Fruit fly (Drosophila melanogaster) whole organism, embryonic: Measurements from ENCODE around the gene CG34253.
A peak's percentile ranks its signal among the peaks of the same experiment; 100 is the strongest.

Experiments
- Abd-B ChIP-seq: fragments of 200-800 bp; sonication (Bioruptor generic); optimal IDR thresholded peaks from 2 replicates; lab custom pipeline; 2018; ENCODE audit warnings: missing biosample characterization, mild to moderate bottlenecking, missing genetic modification characterization, moderate library complexity
- Atf3 ChIP-seq: fragments of 200-800 bp; sonication (Bioruptor generic); optimal IDR thresholded peaks from 3 replicates; lab custom pipeline; 2016; ENCODE audit warnings: missing biosample characterization, missing genetic modification characterization
- Bgb ChIP-seq: fragments of 200-800 bp; sonication (Bioruptor generic); IDR thresholded peaks from 2 replicates; pipeline ENCODE4 v1.3.6; 2022; ENCODE audit warnings: missing biosample characterization, missing genetic modification characterization; ENCODE audit not compliant: partially characterized antibody
- CG10274 ChIP-seq: fragments of 200-800 bp; sonication (Bioruptor generic); optimal IDR thresholded peaks from 3 replicates; lab custom pipeline; 2017; ENCODE audit warnings: missing biosample characterization, mild to moderate bottlenecking, missing genetic modification characterization
- CG10366 ChIP-seq: fragments of 200-800 bp; sonication (Bioruptor generic); IDR thresholded peaks from 2 replicates; pipeline ENCODE4 v1.3.6; 2022; ENCODE audit warnings: missing biosample characterization, missing genetic modification characterization
- CG10959 ChIP-seq: fragments of 200-800 bp; sonication (Bioruptor generic); IDR thresholded peaks from 2 replicates; pipeline ENCODE4 v1.3.6; 2022; ENCODE audit warnings: missing biosample characterization, missing genetic modification characterization
- CG11085 ChIP-seq: fragments of 200-800 bp; sonication (Bioruptor generic); IDR thresholded peaks from 2 replicates; pipeline ENCODE4 v1.3.6; 2022; ENCODE audit warnings: missing biosample characterization, missing genetic modification characterization
- CG12391 ChIP-seq: fragments of 200-800 bp; sonication (Bioruptor generic); optimal IDR thresholded peaks from 3 replicates; lab custom pipeline; 2018; ENCODE audit warnings: missing biosample characterization, mild to moderate bottlenecking, missing genetic modification characterization, moderate library complexity
- CG12744 ChIP-seq: fragments of 200-800 bp; sonication (Bioruptor generic); optimal IDR thresholded peaks from 2 replicates; lab custom pipeline; 2016; ENCODE audit warnings: missing biosample characterization, missing genetic modification characterization
- CG14050 ChIP-seq: fragments of 200-800 bp; sonication (Bioruptor generic); IDR thresholded peaks from 3 replicates; pipeline ENCODE4 v1.3.6; 2022; ENCODE audit warnings: missing biosample characterization, missing genetic modification characterization
- CG14860 ChIP-seq: fragments of 200-800 bp; sonication (Bioruptor generic); IDR thresholded peaks from 3 replicates; pipeline ENCODE4 v1.3.6; 2022; ENCODE audit warnings: missing biosample characterization, missing genetic modification characterization; ENCODE audit not compliant: partially characterized antibody
- CG14965 ChIP-seq: fragments of 200-800 bp; sonication (Bioruptor generic); optimal IDR thresholded peaks from 2 replicates; lab custom pipeline; 2016; ENCODE audit warnings: missing biosample characterization, missing genetic modification characterization, borderline replicate concordance
- CG15514 ChIP-seq: fragments of 200-800 bp; sonication (Bioruptor generic); optimal IDR thresholded peaks from 3 replicates; lab custom pipeline; 2017; ENCODE audit warnings: missing biosample characterization, missing genetic modification characterization, mild to moderate bottlenecking, moderate library complexity, missing genetic modification reagents
- CG15696 ChIP-seq: fragments of 200-800 bp; sonication (Bioruptor generic); optimal IDR thresholded peaks from 2 replicates; lab custom pipeline; 2019; ENCODE audit warnings: missing biosample characterization, mild to moderate bottlenecking, missing genetic modification characterization, moderate library complexity
- CG16815 ChIP-seq: fragments of 200-800 bp; sonication (Bioruptor generic); optimal IDR thresholded peaks from 3 replicates; lab custom pipeline; 2017; ENCODE audit warnings: missing biosample characterization, mild to moderate bottlenecking, missing genetic modification characterization
- CG16863 ChIP-seq: fragments of 200-800 bp; sonication (Bioruptor generic); optimal IDR thresholded peaks from 3 replicates; lab custom pipeline; 2016; ENCODE audit warnings: missing biosample characterization, missing genetic modification characterization
- CG17361 ChIP-seq: fragments of 200-800 bp; sonication (Bioruptor generic); IDR thresholded peaks from 3 replicates; pipeline ENCODE4 v1.3.6; 2022; ENCODE audit warnings: missing biosample characterization, missing genetic modification characterization
- CG17802 ChIP-seq: fragments of 200-800 bp; sonication (Bioruptor generic); optimal IDR thresholded peaks from 2 replicates; lab custom pipeline; 2018; ENCODE audit warnings: missing biosample characterization, mild to moderate bottlenecking, missing genetic modification characterization, moderate library complexity
- CG18476 ChIP-seq: fragments of 200-800 bp; sonication (Bioruptor generic); optimal IDR thresholded peaks from 2 replicates; lab custom pipeline; 2016; ENCODE audit warnings: missing biosample characterization, mild to moderate bottlenecking, missing genetic modification characterization
- CG3163 ChIP-seq: fragments of 200-800 bp; sonication (Bioruptor generic); optimal IDR thresholded peaks from 3 replicates; lab custom pipeline; 2016; ENCODE audit warnings: missing biosample characterization, missing genetic modification characterization
- CG3847 ChIP-seq: fragments of 200-800 bp; sonication (Bioruptor generic); IDR thresholded peaks from 2 replicates; pipeline ENCODE4 v1.3.6; 2022; ENCODE audit warnings: missing biosample characterization, missing genetic modification characterization
- CG3995 ChIP-seq: fragments of 200-800 bp; sonication (Bioruptor generic); optimal IDR thresholded peaks from 3 replicates; lab custom pipeline; 2016; ENCODE audit warnings: missing biosample characterization, missing genetic modification characterization
- CG4730 ChIP-seq: fragments of 200-800 bp; sonication (Bioruptor generic); IDR thresholded peaks from 2 replicates; pipeline ENCODE4 v1.3.6; 2022; ENCODE audit warnings: missing biosample characterization, missing genetic modification characterization
- CG6854 ChIP-seq: fragments of 200-800 bp; sonication (Bioruptor generic); optimal IDR thresholded peaks from 3 replicates; lab custom pipeline; 2017; ENCODE audit warnings: missing biosample characterization, mild to moderate bottlenecking, missing genetic modification characterization
- CG7556 ChIP-seq: fragments of 200-800 bp; sonication (Bioruptor generic); optimal IDR thresholded peaks from 2 replicates; lab custom pipeline; 2017; ENCODE audit warnings: missing biosample characterization, mild to moderate bottlenecking, missing genetic modification characterization
- CG8388 ChIP-seq: fragments of 200-800 bp; sonication (Bioruptor generic); optimal IDR thresholded peaks from 2 replicates; lab custom pipeline; 2019; ENCODE audit warnings: missing biosample characterization, mild to moderate bottlenecking, missing genetic modification characterization, moderate library complexity
- Camta ChIP-seq: fragments of 200-800 bp; sonication (Bioruptor generic); optimal IDR thresholded peaks from 2 replicates; lab custom pipeline; 2016; ENCODE audit warnings: missing biosample characterization, missing genetic modification characterization
- Dip3 ChIP-seq: fragments of 200-800 bp; sonication (Bioruptor generic); optimal IDR thresholded peaks from 3 replicates; lab custom pipeline; 2016; ENCODE audit warnings: missing biosample characterization, missing genetic modification characterization
- Doc3 ChIP-seq: fragments of 200-800 bp; sonication (Bioruptor generic); IDR thresholded peaks from 3 replicates; pipeline ENCODE4 v1.3.6; 2022; ENCODE audit warnings: missing biosample characterization, missing genetic modification characterization; ENCODE audit not compliant: partially characterized antibody
- Fer1 ChIP-seq: fragments of 200-800 bp; sonication (Bioruptor generic); optimal IDR thresholded peaks from 2 replicates; lab custom pipeline; 2017; ENCODE audit warnings: missing biosample characterization, mild to moderate bottlenecking, missing genetic modification characterization
- Fer2 ChIP-seq: fragments of 200-800 bp; sonication (Bioruptor generic); optimal IDR thresholded peaks from 2 replicates; lab custom pipeline; 2018; ENCODE audit warnings: missing biosample characterization, mild to moderate bottlenecking, missing genetic modification characterization, moderate library complexity
- MTF-1 ChIP-seq: fragments of 200-800 bp; sonication (Bioruptor generic); optimal IDR thresholded peaks from 2 replicates; lab custom pipeline; 2018; ENCODE audit warnings: missing biosample characterization, mild to moderate bottlenecking, missing genetic modification characterization, borderline replicate concordance
- NC2α ChIP-seq: fragments of 200-800 bp; sonication (Bioruptor generic); optimal IDR thresholded peaks from 2 replicates; lab custom pipeline; 2016; ENCODE audit warnings: missing biosample characterization, missing genetic modification characterization
- Nf-YA ChIP-seq: fragments of 200-800 bp; sonication (Bioruptor generic); IDR thresholded peaks from 2 replicates; pipeline ENCODE4 v1.3.6; 2022; ENCODE audit warnings: missing biosample characterization, missing genetic modification characterization
- Oaz ChIP-seq: fragments of 200-800 bp; sonication (Bioruptor generic); IDR thresholded peaks from 2 replicates; pipeline ENCODE4 v1.3.6; 2022; ENCODE audit warnings: missing biosample characterization, missing genetic modification characterization
- Six4 ChIP-seq: fragments of 200-800 bp; sonication (Bioruptor generic); optimal IDR thresholded peaks from 2 replicates; lab custom pipeline; 2016; ENCODE audit warnings: missing biosample characterization, missing genetic modification characterization
- Sry-δ ChIP-seq: fragments of 200-800 bp; sonication (Bioruptor generic); optimal IDR thresholded peaks from 2 replicates; lab custom pipeline; 2016; ENCODE audit warnings: missing biosample characterization, missing genetic modification characterization
- Tbp ChIP-seq: fragments of >200 bp; optimal IDR thresholded peaks from 2 replicates; lab custom pipeline; 2018; ENCODE audit warnings: missing biosample characterization, missing genetic modification characterization
- ab ChIP-seq: fragments of 200-800 bp; sonication (Bioruptor generic); optimal IDR thresholded peaks from 2 replicates; lab custom pipeline; 2016; ENCODE audit warnings: missing biosample characterization, missing genetic modification characterization
- al ChIP-seq: fragments of 200-800 bp; sonication (Bioruptor generic); IDR thresholded peaks from 2 replicates; pipeline ENCODE4 v1.3.6; 2022; ENCODE audit warnings: missing biosample characterization, missing genetic modification characterization
- btn ChIP-seq: fragments of 200-800 bp; sonication (Bioruptor generic); optimal IDR thresholded peaks from 2 replicates; lab custom pipeline; 2016; ENCODE audit warnings: missing biosample characterization, missing genetic modification characterization
- dan ChIP-seq: fragments of 200-800 bp; sonication (Bioruptor generic); IDR thresholded peaks from 2 replicates; pipeline ENCODE4 v1.3.6; 2022; ENCODE audit warnings: missing biosample characterization, missing genetic modification characterization
- eyg ChIP-seq: fragments of 200-800 bp; sonication (Bioruptor generic); optimal IDR thresholded peaks from 3 replicates; lab custom pipeline; 2016; ENCODE audit warnings: missing biosample characterization, missing genetic modification characterization
- fu2 ChIP-seq: fragments of 200-800 bp; sonication (Bioruptor generic); optimal IDR thresholded peaks from 2 replicates; lab custom pipeline; 2016; ENCODE audit warnings: missing biosample characterization, missing genetic modification characterization
- jigr1 ChIP-seq: fragments of 200-800 bp; sonication (Bioruptor generic); IDR thresholded peaks from 3 replicates; pipeline ENCODE4 v1.3.6; 2022; ENCODE audit warnings: missing biosample characterization, missing genetic modification characterization
- pan ChIP-seq, 4 experiments: fragments of >200 bp in 3 of 4; fragments of 200-800 bp in 1 of 4; sonication (Bioruptor generic) in 1 of 4; optimal IDR thresholded peaks in 3 of 4; IDR thresholded peaks in 1 of 4; 2 replicates each; pipeline versions ENCODE4 v1.3.6 to Lab custom; 2017 to 2022; ENCODE audit warnings: missing biosample characterization in 2 of 4, missing genetic modification characterization in 2 of 4, mixed read lengths in 1 of 4
- peb ChIP-seq: fragments of 200-800 bp; sonication (Bioruptor generic); IDR thresholded peaks from 2 replicates; pipeline ENCODE4 v1.3.6; 2022; ENCODE audit warnings: missing biosample characterization, missing genetic modification characterization
- pho ChIP-seq: fragments of 200-800 bp; sonication (Bioruptor generic); optimal IDR thresholded peaks from 2 replicates; lab custom pipeline; 2016; ENCODE audit warnings: missing biosample characterization, missing genetic modification characterization
- pum ChIP-seq: fragments of 200-800 bp; sonication (Bioruptor generic); optimal IDR thresholded peaks from 2 replicates; lab custom pipeline; 2016; ENCODE audit warnings: missing biosample characterization, missing genetic modification characterization
- sim ChIP-seq: fragments of 200-800 bp; sonication (Bioruptor generic); IDR thresholded peaks from 2 replicates; pipeline ENCODE4 v1.3.6; 2022; ENCODE audit warnings: missing biosample characterization, missing genetic modification characterization
- toy ChIP-seq: fragments of 200-800 bp; sonication (Bioruptor generic); IDR thresholded peaks from 2 replicates; pipeline ENCODE4 v1.3.6; 2022; ENCODE audit warnings: missing biosample characterization, missing genetic modification characterization
- trh ChIP-seq: fragments of 200-800 bp; sonication (Bioruptor generic); optimal IDR thresholded peaks from 2 replicates; lab custom pipeline; 2016; ENCODE audit warnings: missing biosample characterization, missing genetic modification characterization

Gene CG34253

DNA sequence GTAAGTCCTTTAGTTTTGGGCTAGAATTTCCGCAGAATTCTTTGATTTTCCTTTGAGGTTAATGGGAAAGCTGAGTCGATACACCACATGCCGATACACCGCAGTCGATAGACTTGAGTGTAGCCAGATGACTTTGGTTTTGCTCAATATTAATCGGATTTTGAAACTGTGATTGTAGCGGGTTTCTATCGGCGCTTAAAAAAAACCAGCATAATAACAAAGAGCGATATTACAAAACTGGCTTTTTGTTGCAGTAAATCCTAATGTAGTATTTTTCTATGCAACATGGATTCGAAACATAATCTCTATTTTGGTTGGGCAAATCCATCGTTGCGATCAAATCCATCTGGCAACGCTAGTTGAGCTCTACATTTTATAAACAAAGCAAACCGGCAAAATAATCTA is 22.3 kb upstream of the CG34253 start, which contains the start of the genes Polr3D and mus304 (continued):
- TF ChIP-seq CG10366 (no peak), CG17361 (peak; percentile 40; the same call in 2 of the 3 replicates), Doc3 (GFP tag; lab: Robert Waterston, UW) (peak; percentile 57; the same call in 2 of the 3 replicates), CG15514 (GFP tag; lab: Kevin White, UChicago) (peak; percentile 92), Sry-δ (GFP tag; lab: Kevin White, UChicago) (peak; percentile 75), toy (GFP tag; lab: Robert Waterston, UW) (no peak), CG14860 (GFP tag; lab: Robert Waterston, UW) (no peak), ab (no peak), eyg (GFP tag; lab: Kevin White, UChicago) (no peak), Fer2 (tag; lab: Kevin White, UChicago) (no peak), trh (GFP tag; lab: Kevin White, UChicago) (no peak), sim (GFP tag; lab: Robert Waterston, UW) (no peak), Fer1 (GFP tag; lab: Kevin White, UChicago) (peak; percentile 40), CG17802 (no peak), jigr1 (no peak), btn (no peak), CG8388 (peak; percentile 4), CG10959 (GFP tag; lab: Robert Waterston, UW) (no peak), CG14050 (GFP tag; lab: Robert Waterston, UW) (no peak), CG3163 (GFP tag; lab: Kevin White, UChicago) (no peak), CG16863 (no peak), pho (GFP tag; lab: Kevin White, UChicago) (no peak), Six4 (GFP tag; lab: Kevin White, UChicago) (no peak), CG14965 (GFP tag; lab: Kevin White, UChicago) (no peak), dan (GFP tag; lab: Robert Waterston, UW) (no peak), NC2α (GFP tag; lab: Kevin White, UChicago) (no peak), Oaz (GFP tag; lab: Robert Waterston, UW) (no peak), CG6854 (GFP tag; lab: Kevin White, UChicago) (no peak), CG7556 (GFP tag; lab: Kevin White, UChicago) (peak; percentile 5), Camta (GFP tag; lab: Kevin White, UChicago) (no peak), CG3995 (GFP tag; lab: Kevin White, UChicago) (peak; percentile 88), CG18476 (no peak), CG16815 (no peak), Tbp (GFP tag; lab: Kevin White, UChicago) (no peak), al (GFP tag; lab: Robert Waterston, UW) (no peak), CG15696 (peak; percentile 18), Atf3 (GFP tag; lab: Kevin White, UChicago) (no peak), CG3847 (peak; percentile 55; the same call in 1 of the 2 replicates), CG12391 (tag; lab: Kevin White, UChicago) (peak; percentile 18), pum (no peak), Dip3 (no peak), CG12744 (no peak), pan (optimal IDR thresholded peaks at IDR 0.05; lab: Kevin White, UChicago) (no peak), pan (GFP tag; optimal IDR thresholded peaks at IDR 0.05 in 1 of 2, IDR thresholded peaks at IDR 0.05 in 1 of 2) (no peak), fu2 (GFP tag; lab: Kevin White, UChicago) (no peak), Abd-B (GFP tag; lab: Kevin White, UChicago) (no peak), CG4730 (GFP tag; lab: Robert Waterston, UW) (no peak), CG11085 (GFP tag; lab: Robert Waterston, UW) (no peak), Nf-YA (GFP tag; lab: Robert Waterston, UW) (no peak), MTF-1 (GFP tag; lab: Kevin White, UChicago) (no peak), peb (GFP tag; lab: Robert Waterston, UW) (no peak), CG10274 (GFP tag; lab: Kevin White, UChicago) (no peak), Bgb (GFP tag; lab: Robert Waterston, UW) (peak; percentile 21; the same call in 1 of the 2 replicates)
